Worm (Caenorhabditis elegans) whole organism, late embryonic: ENCODE data around the gene nasp-1.

Experiments used
- F13H6.1 ChIP-seq: sonication (generic microtip); optimal IDR thresholded peaks from 2 replicates; lab custom pipeline; 2016; ENCODE audit warnings: missing genetic modification characterization, missing compliant biosample characterization
- elt-2 ChIP-seq: sonication (generic microtip); optimal IDR thresholded peaks from 2 replicates; lab custom pipeline; 2016; ENCODE audit warnings: missing genetic modification reagents, missing genetic modification characterization, missing compliant biosample characterization
- fkh-10 ChIP-seq: fragments of 150-350 bp; optimal IDR thresholded peaks from 2 replicates; lab custom pipeline; 2014; ENCODE audit warnings: missing biosample characterization, missing genetic modification reagents, missing genetic modification characterization
- gmeb-2 ChIP-seq: sonication (generic microtip); optimal IDR thresholded peaks from 2 replicates; lab custom pipeline; 2016; ENCODE audit warnings: missing genetic modification characterization, inconsistent platforms, missing compliant biosample characterization
- lin-11 ChIP-seq: fragments of 200-800 bp; sonication (Bioruptor generic); optimal IDR thresholded peaks from 2 replicates; lab custom pipeline; 2018; ENCODE audit warnings: mild to moderate bottlenecking, missing genetic modification characterization, missing compliant biosample characterization
- nhr-11 ChIP-seq: fragments of 150-350 bp; optimal IDR thresholded peaks from 2 replicates; lab custom pipeline; 2014; ENCODE audit warnings: missing biosample characterization, missing genetic modification characterization
- sox-2 ChIP-seq: fragments of 200-800 bp; sonication (Bioruptor generic); IDR thresholded peaks from 2 replicates; pipeline ENCODE4 v1.3.6; 2022; ENCODE audit warnings: missing genetic modification reagents, missing genetic modification characterization, missing compliant biosample characterization
- unc-3 ChIP-seq, 2 experiments: fragments of 200-800 bp in 1 of 2; sonication (Bioruptor generic) in 1 of 2; sonication (generic microtip) in 1 of 2; conservative IDR thresholded peaks in 1 of 2; optimal IDR thresholded peaks in 1 of 2; 2 replicates each; pipeline versions ENCODE4 v1.3.6 to Lab custom; 2016 to 2022; ENCODE audit warnings: missing compliant biosample characterization in 2 of 2, missing genetic modification characterization in 2 of 2, missing genetic modification reagents in 1 of 2
- unc-55 ChIP-seq: sonication (generic microtip); optimal IDR thresholded peaks from 2 replicates; lab custom pipeline; 2017; ENCODE audit warnings: missing biosample characterization, missing genetic modification reagents, missing genetic modification characterization

DNA sequence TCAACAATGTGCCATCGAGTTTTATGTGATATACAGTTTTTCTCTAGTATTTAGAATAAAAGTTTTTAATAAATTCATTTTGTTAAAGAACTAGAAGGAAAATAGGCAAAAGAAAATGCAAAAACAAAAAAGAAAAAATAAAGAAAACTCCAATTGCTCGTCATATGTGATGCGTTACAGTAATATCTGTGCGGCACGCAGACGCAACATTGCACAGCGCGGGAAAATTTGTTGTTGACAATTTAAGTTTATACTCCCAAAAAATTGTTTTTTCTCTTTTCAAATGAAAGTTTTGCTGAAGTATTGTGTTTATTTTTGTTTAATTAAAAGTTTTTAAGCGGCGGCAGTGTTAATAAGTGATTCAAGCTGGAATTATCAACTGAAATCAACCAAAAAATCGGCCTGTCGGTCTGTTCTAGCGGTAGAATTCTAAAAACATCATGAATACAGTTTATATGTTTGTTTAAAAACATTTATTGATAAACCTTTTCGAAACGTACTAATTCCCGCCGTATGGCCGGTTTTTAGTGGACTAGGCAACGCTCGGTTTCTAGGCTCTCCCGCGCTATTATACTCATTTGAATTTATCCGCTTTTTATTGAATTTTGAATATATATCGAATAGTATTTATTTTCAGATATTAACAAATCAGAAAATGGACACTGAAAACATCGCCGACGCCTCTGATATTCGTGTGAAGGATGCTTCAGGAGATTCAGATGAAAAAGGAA lies at the start of gene nasp-1:
- TF ChIP-seq fkh-10 (GFP tag; lab: Kevin White, UChicago) (no peak), nhr-11 (tag; lab: Kevin White, UChicago) (no peak), gmeb-2 (tag; lab: Kevin White, UChicago) (no peak), lin-11 (tag; lab: Kevin White, UChicago) (no peak), unc-55 (GFP tag; lab: Kevin White, UChicago) (no peak), elt-2 (tag; lab: Kevin White, UChicago) (no peak), F13H6.1 (tag; lab: Kevin White, UChicago) (no peak), sox-2 (no peak), unc-3 (GFP tag; conservative IDR thresholded peaks at IDR 0.05; lab: Robert Waterston, UW) (no peak), unc-3 (tag; optimal IDR thresholded peaks at IDR 0.05; lab: Kevin White, UChicago) (no peak)
